Worm (Caenorhabditis elegans) whole organism, L4 larva: ENCODE results near the gene K01A12.3.

Source experiments
- R02D3.7 ChIP-seq: fragments of 150-350 bp; sonication (generic microtip); optimal IDR thresholded peaks from 3 replicates; lab custom pipeline; 2014; ENCODE audit warnings: missing biosample characterization, missing genetic modification characterization
- aly-2 ChIP-seq: sonication (generic microtip); optimal IDR thresholded peaks from 2 replicates; lab custom pipeline; 2018; ENCODE audit warnings: missing biosample characterization, missing genetic modification characterization
- pqm-1 ChIP-seq: sonication (generic microtip); optimal IDR thresholded peaks from 2 replicates; lab custom pipeline; 2017; ENCODE audit warnings: missing biosample characterization, missing genetic modification characterization
- skn-1 ChIP-seq: fragments of 150-350 bp; optimal IDR thresholded peaks from 2 replicates; lab custom pipeline; 2014; ENCODE audit warnings: missing biosample characterization, missing genetic modification characterization

DNA sequence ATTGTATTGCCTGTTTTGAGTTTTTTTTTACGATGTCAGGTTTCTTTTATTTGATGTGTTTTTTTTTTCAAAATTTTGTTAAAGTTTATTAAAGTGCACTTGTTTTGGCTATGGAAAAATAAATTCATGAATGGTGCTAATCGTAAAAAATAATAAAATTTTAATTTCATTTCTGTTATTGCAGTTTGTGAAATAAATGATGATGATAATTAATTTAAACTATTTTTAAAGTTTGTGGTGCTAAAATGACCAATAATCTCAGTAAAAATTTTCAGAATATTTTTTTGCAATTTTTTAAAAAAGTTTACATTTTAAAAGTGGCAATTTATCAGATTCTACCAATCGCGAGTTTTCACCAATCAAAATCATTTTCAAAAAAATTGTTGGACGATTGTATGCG, 18.8 kb upstream of the K01A12.3 start, which contains the start of gene stg-2:
- TF ChIP-seq R02D3.7 (tag; lab: Kevin White, UChicago) (no peak), skn-1 (tag; lab: Kevin White, UChicago) (no peak), aly-2 (tag; lab: Kevin White, UChicago) (no peak), pqm-1 (no peak)
